Worm (Caenorhabditis elegans): ENCODE measurements around the gene C47A4.1.

DNA sequence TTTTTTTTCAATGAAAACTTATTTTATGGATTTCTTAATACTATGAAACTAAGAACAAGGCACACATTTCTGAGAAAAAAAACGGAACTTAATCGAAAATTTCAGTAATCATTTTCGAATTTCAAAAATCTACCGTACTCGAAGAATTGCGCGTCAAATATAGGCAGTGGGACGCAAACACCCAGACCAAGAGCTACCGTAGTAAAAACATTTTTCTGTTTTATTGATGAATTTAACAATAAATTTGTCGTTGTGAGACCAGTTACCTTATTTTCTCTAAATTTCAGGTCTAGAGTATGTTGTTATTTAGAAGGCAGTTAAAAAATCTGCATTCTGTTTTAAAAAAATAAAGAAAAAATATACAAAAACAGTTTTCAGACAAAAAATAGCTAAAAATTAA lies 28.5 kb downstream of the C47A4.1 start:
- TF ChIP-seq nhr-237 (tag; optimal IDR thresholded peaks at IDR 0.05) (no peak), ceh-82 (tag; optimal IDR thresholded peaks at IDR 0.05) (no peak)
